Worm (Caenorhabditis elegans) whole organism, L1 larva: ENCODE measurements around the gene lelo-3.

Source experiments
- nhr-19 ChIP-seq: fragments of 200-800 bp; sonication (Bioruptor generic); conservative IDR thresholded peaks from 2 replicates; pipeline ENCODE4 v1.3.6; 2022; ENCODE audit warnings: missing genetic modification characterization, missing compliant biosample characterization
- nhr-76 ChIP-seq: sonication (generic microtip); optimal IDR thresholded peaks from 2 replicates; lab custom pipeline; 2017; ENCODE audit warnings: missing biosample characterization, missing genetic modification characterization
- skn-1 ChIP-seq: fragments of 150-350 bp; optimal IDR thresholded peaks from 2 replicates; lab custom pipeline; 2014; ENCODE audit warnings: missing biosample characterization, missing genetic modification characterization
- sptf-1 ChIP-seq: fragments of 150-350 bp; optimal IDR thresholded peaks from 2 replicates; lab custom pipeline; 2014; ENCODE audit warnings: missing biosample characterization, missing genetic modification characterization
- unc-62 ChIP-seq: fragments of 150-350 bp; optimal IDR thresholded peaks from 2 replicates; lab custom pipeline; 2014; ENCODE audit warnings: missing biosample characterization, missing genetic modification reagents, missing genetic modification characterization
- vab-15 ChIP-seq: sonication (generic microtip); optimal IDR thresholded peaks from 2 replicates; lab custom pipeline; 2017; ENCODE audit warnings: missing genotype, mild to moderate bottlenecking, missing genetic modification characterization, missing compliant biosample characterization
- xbp-1 ChIP-seq: sonication (generic microtip); optimal IDR thresholded peaks from 2 replicates; lab custom pipeline; 2016; ENCODE audit warnings: missing genetic modification characterization, missing compliant biosample characterization

DNA sequence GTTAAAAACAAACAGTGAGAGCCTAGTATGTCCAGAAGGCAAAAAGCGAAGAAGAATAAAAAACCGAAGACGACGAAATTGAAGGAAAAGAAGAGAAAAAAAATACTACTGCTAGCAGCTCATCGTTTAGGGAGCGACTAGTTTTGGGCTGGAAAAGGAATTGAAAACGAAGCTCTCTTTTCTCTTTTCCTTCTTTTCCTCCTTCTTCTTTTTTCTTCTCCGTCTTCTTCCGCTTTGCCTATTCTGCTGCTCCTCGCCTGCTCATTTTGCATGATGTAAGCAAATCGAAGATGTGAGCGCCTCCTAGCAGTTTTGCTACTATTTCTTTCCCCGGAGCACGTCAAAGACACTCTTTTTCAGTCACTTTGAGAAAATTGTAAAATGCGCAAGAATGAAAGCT is 40.7 kb downstream of the lelo-3 start:
- TF ChIP-seq vab-15 (tag; lab: Kevin White, UChicago) (no peak), skn-1 (tag; lab: Kevin White, UChicago) (no peak), nhr-76 (tag; lab: Kevin White, UChicago) (no peak), sptf-1 (tag; lab: Kevin White, UChicago) (no peak), nhr-19 (GFP tag; lab: Robert Waterston, UW) (no peak), unc-62 (GFP tag; lab: Kevin White, UChicago) (no peak), xbp-1 (tag; lab: Kevin White, UChicago) (no peak)
